Worm (Caenorhabditis elegans) whole organism, late embryonic: Measurements from ENCODE around the gene F20B10.3.

Source experiments
- Y22D7AL.16 ChIP-seq: sonication (generic microtip); optimal IDR thresholded peaks from 2 replicates; lab custom pipeline; 2016; ENCODE audit warnings: missing genetic modification characterization, missing compliant biosample characterization
- ceh-19 ChIP-seq: fragments of 200-800 bp; sonication (Bioruptor generic); optimal IDR thresholded peaks from 2 replicates; lab custom pipeline; 2018; ENCODE audit warnings: mild to moderate bottlenecking, missing genetic modification characterization, missing compliant biosample characterization
- hlh-8 ChIP-seq: sonication (generic microtip); optimal IDR thresholded peaks from 2 replicates; lab custom pipeline; 2016; ENCODE audit warnings: missing genotype, missing genetic modification characterization, missing compliant biosample characterization
- lim-6 ChIP-seq: sonication (generic microtip); optimal IDR thresholded peaks from 2 replicates; lab custom pipeline; 2016; ENCODE audit warnings: missing genetic modification characterization, missing compliant biosample characterization
- nfya-1 ChIP-seq: sonication (generic microtip); optimal IDR thresholded peaks from 2 replicates; lab custom pipeline; 2017; ENCODE audit warnings: missing genetic modification characterization, mild to moderate bottlenecking, missing compliant biosample characterization, antibody characterized with exemption, moderate library complexity
- npax-4 ChIP-seq: sonication (generic microtip); optimal IDR thresholded peaks from 2 replicates; lab custom pipeline; 2016; ENCODE audit warnings: missing genetic modification characterization, missing compliant biosample characterization
- pha-4 ChIP-seq: fragments of 150-350 bp; optimal IDR thresholded peaks from 2 replicates; lab custom pipeline; 2018; ENCODE audit warnings: missing biosample characterization, missing genetic modification reagents, missing genetic modification characterization
- pqm-1 ChIP-seq: sonication (generic microtip); optimal IDR thresholded peaks from 2 replicates; lab custom pipeline; 2016; ENCODE audit warnings: missing genetic modification characterization, missing compliant biosample characterization
- pros-1 ChIP-seq: fragments of 150-350 bp; optimal IDR thresholded peaks from 2 replicates; lab custom pipeline; 2014; ENCODE audit warnings: missing biosample characterization, missing genetic modification reagents, missing genetic modification characterization
- sox-4 ChIP-seq: sonication (generic microtip); optimal IDR thresholded peaks from 2 replicates; lab custom pipeline; 2017; ENCODE audit warnings: mild to moderate bottlenecking, missing genetic modification characterization, inconsistent platforms, missing compliant biosample characterization

DNA sequence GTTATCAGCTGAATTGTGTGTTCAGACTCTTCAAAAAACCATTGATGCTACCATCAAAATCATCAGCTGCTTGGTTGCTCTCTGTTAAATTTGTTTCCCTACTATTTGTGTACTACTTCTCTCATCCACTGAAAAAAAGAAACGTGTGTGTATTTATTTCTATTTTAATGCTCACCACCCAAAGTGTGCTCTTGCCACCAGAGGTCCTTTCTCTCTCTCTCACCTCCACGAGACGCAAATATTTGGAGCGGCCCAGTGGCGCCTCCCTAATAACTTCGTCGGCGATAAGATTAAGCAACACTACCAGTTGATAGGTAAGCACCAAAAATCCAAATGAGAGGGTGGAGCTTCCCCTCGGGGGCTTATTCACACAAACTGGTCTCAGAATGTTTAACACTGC lies 32.8 kb downstream of the F20B10.3 start:
- no peak for TF ChIP-seq pha-4
- no peak for TF ChIP-seq pqm-1
- TF ChIP-seq pros-1 (tag; lab: Kevin White, UChicago): no peak
- TF ChIP-seq lim-6: no peak
- TF ChIP-seq hlh-8 (tag; lab: Kevin White, UChicago): no peak
- no peak for TF ChIP-seq Y22D7AL.16
- TF ChIP-seq sox-4 (tag; lab: Kevin White, UChicago): no peak
- TF ChIP-seq nfya-1 (tag; lab: Kevin White, UChicago): no peak
- TF ChIP-seq npax-4 (tag; lab: Kevin White, UChicago): no peak
- TF ChIP-seq ceh-19 (GFP tag; lab: Kevin White, UChicago): no peak
